Worm (Caenorhabditis elegans) whole organism, L4 larva: Measurements from ENCODE around the gene cyn-11.

Experiments
- Y48G9A.11 ChIP-seq: fragments of 200-800 bp; sonication (Bioruptor generic); IDR thresholded peaks from 2 replicates; pipeline ENCODE4 v1.3.6; 2022; ENCODE audit warnings: missing genetic modification reagents, missing genetic modification characterization, missing compliant biosample characterization
- ama-1 ChIP-seq: fragments of 150-350 bp; optimal IDR thresholded peaks from 2 replicates; lab custom pipeline; 2014; ENCODE audit warnings: inconsistent platforms, mixed read lengths
- arid-1 ChIP-seq: fragments of 200-800 bp; sonication (Bioruptor generic); conservative IDR thresholded peaks from 2 replicates; pipeline ENCODE4 v1.3.6; 2022; ENCODE audit warnings: missing genetic modification reagents, missing genetic modification characterization, missing compliant biosample characterization
- ceh-82 ChIP-seq: sonication (generic microtip); optimal IDR thresholded peaks from 2 replicates; lab custom pipeline; 2017; ENCODE audit warnings: missing biosample characterization, missing genetic modification characterization
- daf-16 ChIP-seq, 3 experiments: sonication (generic microtip); optimal IDR thresholded peaks; 2 replicates each; lab custom pipeline; 2016 to 2017; ENCODE audit warnings: missing genetic modification characterization in 3 of 3, missing genetic modification reagents in 3 of 3, mild to moderate bottlenecking in 2 of 3, missing compliant biosample characterization in 2 of 3, missing biosample characterization in 1 of 3, moderate library complexity in 1 of 3
- dmd-6 ChIP-seq: fragments of 200-800 bp; sonication (Bioruptor generic); IDR thresholded peaks from 2 replicates; pipeline ENCODE4 v1.3.6; 2022; ENCODE audit warnings: missing genetic modification reagents, missing genetic modification characterization, missing compliant biosample characterization
- duxl-1 ChIP-seq: sonication (generic microtip); optimal IDR thresholded peaks from 2 replicates; lab custom pipeline; 2016; ENCODE audit warnings: mild to moderate bottlenecking, missing genetic modification characterization, moderate library complexity, missing compliant biosample characterization; ENCODE audit not compliant: poor library complexity
- dve-1 ChIP-seq: sonication (generic microtip); optimal IDR thresholded peaks from 2 replicates; lab custom pipeline; 2017; ENCODE audit warnings: antibody characterized with exemption, mild to moderate bottlenecking, missing genetic modification characterization, missing compliant biosample characterization; ENCODE audit not compliant: insufficient read depth
- hlh-11 ChIP-seq: fragments of 200-800 bp; sonication (Bioruptor generic); optimal IDR thresholded peaks from 2 replicates; lab custom pipeline; 2018; ENCODE audit warnings: mild to moderate bottlenecking, missing genetic modification characterization, missing compliant biosample characterization
- hlh-30 ChIP-seq: sonication (generic microtip); optimal IDR thresholded peaks from 2 replicates; lab custom pipeline; 2017; ENCODE audit warnings: antibody characterized with exemption, mild to moderate bottlenecking, missing genetic modification characterization, missing compliant biosample characterization; ENCODE audit not compliant: insufficient read depth
- hmg-1.1 ChIP-seq: fragments of 200-800 bp; sonication (Bioruptor generic); IDR thresholded peaks from 2 replicates; pipeline ENCODE4 v1.3.6; 2022; ENCODE audit warnings: missing genetic modification reagents, missing genetic modification characterization, missing compliant biosample characterization
- lin-15B ChIP-seq: fragments of 150-350 bp; sonication (generic microtip); optimal IDR thresholded peaks from 3 replicates; lab custom pipeline; 2014; ENCODE audit warnings: missing biosample characterization, missing genetic modification characterization
- lin-29 ChIP-seq: fragments of 200-800 bp; sonication (Bioruptor generic); IDR thresholded peaks from 2 replicates; pipeline ENCODE4 v1.3.6; 2022; ENCODE audit warnings: missing genetic modification reagents, missing genetic modification characterization, missing compliant biosample characterization
- lin-38 ChIP-seq: fragments of 200-800 bp; sonication (Bioruptor generic); IDR thresholded peaks from 2 replicates; pipeline ENCODE4 v1.3.6; 2022; ENCODE audit warnings: missing genetic modification reagents, missing genetic modification characterization, missing compliant biosample characterization
- lir-3 ChIP-seq: sonication (generic microtip); optimal IDR thresholded peaks from 2 replicates; lab custom pipeline; 2016; ENCODE audit warnings: mild to moderate bottlenecking, missing genetic modification characterization, missing compliant biosample characterization
- madf-5 ChIP-seq, 2 experiments: fragments of 200-800 bp; sonication (Bioruptor generic); IDR thresholded peaks; 2 replicates each; pipeline ENCODE4 v1.3.6; 2022; ENCODE audit warnings: missing compliant biosample characterization in 2 of 2, missing genetic modification characterization in 2 of 2
- mdl-1 ChIP-seq, 2 experiments: fragments of 150-350 bp in 1 of 2; sonication (generic microtip) in 1 of 2; optimal IDR thresholded peaks; 2 replicates each; lab custom pipeline; 2014 to 2017; ENCODE audit warnings: missing biosample characterization in 2 of 2, missing genetic modification characterization in 2 of 2
- mdt-29 ChIP-seq: fragments of 200-800 bp; sonication (Bioruptor generic); IDR thresholded peaks from 2 replicates; pipeline ENCODE4 v1.3.6; 2022; ENCODE audit warnings: missing genetic modification reagents, missing genetic modification characterization, missing compliant biosample characterization
- mxl-2 ChIP-seq: fragments of 200-800 bp; sonication (Bioruptor generic); conservative IDR thresholded peaks from 2 replicates; pipeline ENCODE4 v1.3.6; 2022; ENCODE audit warnings: missing genetic modification reagents, missing genetic modification characterization, missing compliant biosample characterization
- mxl-3 ChIP-seq: fragments of 200-800 bp; sonication (Bioruptor generic); optimal IDR thresholded peaks from 2 replicates; lab custom pipeline; 2018; ENCODE audit warnings: mild to moderate bottlenecking, missing genetic modification characterization, missing compliant biosample characterization
- nhr-10 ChIP-seq: fragments of 150-350 bp; optimal IDR thresholded peaks from 2 replicates; lab custom pipeline; 2014; ENCODE audit warnings: missing biosample characterization, missing genetic modification characterization
- nhr-102 ChIP-seq: sonication (generic microtip); optimal IDR thresholded peaks from 2 replicates; lab custom pipeline; 2016; ENCODE audit warnings: mild to moderate bottlenecking, missing genetic modification characterization, moderate library complexity, missing compliant biosample characterization
- nhr-11 ChIP-seq: fragments of 150-350 bp; optimal IDR thresholded peaks from 2 replicates; lab custom pipeline; 2014; ENCODE audit warnings: missing biosample characterization, missing genetic modification characterization
- nhr-237 ChIP-seq: sonication (generic microtip); optimal IDR thresholded peaks from 2 replicates; lab custom pipeline; 2017; ENCODE audit warnings: missing biosample characterization, missing genetic modification characterization
- nhr-25 ChIP-seq: sonication (generic microtip); optimal IDR thresholded peaks from 2 replicates; lab custom pipeline; 2017; ENCODE audit warnings: missing genetic modification characterization, mild to moderate bottlenecking, missing compliant biosample characterization, antibody characterized with exemption, moderate library complexity, borderline replicate concordance; ENCODE audit not compliant: insufficient read depth
- nhr-28 ChIP-seq: fragments of 150-350 bp; optimal IDR thresholded peaks from 2 replicates; lab custom pipeline; 2014; ENCODE audit warnings: missing biosample characterization, missing genetic modification characterization
- nhr-48 ChIP-seq: sonication (generic microtip); optimal IDR thresholded peaks from 2 replicates; lab custom pipeline; 2016; ENCODE audit warnings: mild to moderate bottlenecking, missing genetic modification characterization, missing compliant biosample characterization
- nhr-77 ChIP-seq: fragments of 150-350 bp; optimal IDR thresholded peaks from 2 replicates; lab custom pipeline; 2014; ENCODE audit warnings: missing biosample characterization, missing genetic modification characterization
- php-3 ChIP-seq: fragments of 200-800 bp; sonication (Bioruptor generic); IDR thresholded peaks from 2 replicates; pipeline ENCODE4 v1.3.6; 2022; ENCODE audit warnings: missing genetic modification reagents, missing genetic modification characterization, missing compliant biosample characterization
- pqm-1 ChIP-seq: sonication (generic microtip); optimal IDR thresholded peaks from 2 replicates; lab custom pipeline; 2017; ENCODE audit warnings: missing biosample characterization, missing genetic modification characterization
- spr-1 ChIP-seq: sonication (generic microtip); optimal IDR thresholded peaks from 2 replicates; lab custom pipeline; 2016; ENCODE audit warnings: mild to moderate bottlenecking, missing genetic modification characterization, missing compliant biosample characterization
- tra-1 ChIP-seq: fragments of 200-800 bp; sonication (Bioruptor generic); IDR thresholded peaks from 2 replicates; pipeline ENCODE4 v1.3.6; 2022; ENCODE audit warnings: missing genetic modification reagents, missing genetic modification characterization, missing compliant biosample characterization
- zip-11 ChIP-seq: fragments of 200-800 bp; sonication (Bioruptor generic); IDR thresholded peaks from 2 replicates; pipeline ENCODE4 v1.3.6; 2022; ENCODE audit warnings: missing genetic modification characterization, missing compliant biosample characterization
- zip-2 ChIP-seq: fragments of 150-350 bp; optimal IDR thresholded peaks from 2 replicates; lab custom pipeline; 2014; ENCODE audit warnings: missing biosample characterization, missing genetic modification characterization
- ztf-7 ChIP-seq: fragments of 150-350 bp; optimal IDR thresholded peaks from 2 replicates; lab custom pipeline; 2014; ENCODE audit warnings: missing biosample characterization, missing genetic modification characterization

cyn-11 gene

ce11 chrII:8740326-8740949, 24.4 kb upstream of the cyn-11 start (continued):
- peak; percentile 62; the same call in 1 of the 2 replicates for TF ChIP-seq mdt-29 (GFP tag; lab: Robert Waterston, UW)

DNA sequence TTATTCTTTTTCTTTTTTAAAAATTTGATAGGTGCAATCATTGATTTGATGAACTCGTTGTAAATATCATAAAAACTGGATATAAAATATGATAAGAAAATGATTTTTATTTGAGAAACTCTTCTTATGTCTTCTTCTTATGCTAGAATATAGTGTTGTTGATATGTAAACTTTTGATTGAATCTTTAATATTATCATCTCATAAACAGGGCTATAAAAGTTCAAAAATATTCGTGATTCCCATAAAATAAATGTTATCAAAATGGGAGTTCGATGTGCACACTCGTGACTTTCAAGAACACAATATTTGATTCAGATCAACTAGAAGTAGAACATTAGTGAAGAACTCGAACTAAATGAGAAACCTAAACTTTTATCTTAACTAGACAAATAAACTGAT, 22.9 kb upstream of the cyn-11 start:
- TF ChIP-seq nhr-11 (no peak), tra-1 (no peak), ama-1 (lab: Kevin White, UChicago) (no peak), hlh-11 (tag; lab: Kevin White, UChicago) (peak; percentile 53), dmd-6 (GFP tag; lab: Robert Waterston, UW) (peak; percentile 57), mxl-3 (no peak), daf-16 (GFP tag; optimal IDR thresholded peaks at IDR 0.05; lab: Kevin White, UChicago) (no peak), daf-16 (tag; optimal IDR thresholded peaks at IDR 0.05; lab: Kevin White, UChicago) (peak; percentile 99), nhr-28 (peak; percentile 66), hlh-30 (tag; lab: Kevin White, UChicago) (peak; percentile 11), ztf-7 (tag; lab: Kevin White, UChicago) (no peak), nhr-102 (tag; lab: Kevin White, UChicago) (peak; percentile 22), zip-2 (tag; lab: Kevin White, UChicago) (no peak), nhr-10 (tag; lab: Kevin White, UChicago) (peak; percentile 23), php-3 (peak; percentile 98), nhr-48 (peak; percentile 64), pqm-1 (tag; lab: Kevin White, UChicago) (peak; percentile 25), dve-1 (tag; lab: Kevin White, UChicago) (peak; percentile 92), nhr-77 (tag; lab: Kevin White, UChicago) (peak; percentile 82), mdl-1 (tag; optimal IDR thresholded peaks at IDR 0.05; lab: Kevin White, UChicago) (peak in 1 of 2 experiments; percentile 34)

DNA sequence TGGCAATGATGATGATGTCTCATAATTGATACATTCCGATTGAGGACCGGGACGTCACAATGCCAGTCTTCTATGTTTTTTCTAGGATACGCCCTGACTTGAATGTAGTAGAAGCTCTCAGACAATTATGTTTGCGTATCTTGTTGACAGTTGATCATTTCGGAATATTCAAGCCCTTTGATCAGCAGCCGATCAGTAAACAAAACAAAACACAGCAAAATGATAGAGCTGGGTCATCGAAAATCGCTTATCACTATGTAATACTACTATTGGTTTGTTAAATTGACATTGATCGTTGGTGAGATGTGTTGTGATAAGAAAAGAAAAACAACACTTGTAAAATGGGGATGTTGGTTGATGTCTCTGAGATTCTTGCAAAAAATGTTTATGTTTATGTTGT, 22.2 kb upstream of the cyn-11 start:
- TF ChIP-seq duxl-1 (tag; lab: Kevin White, UChicago) (no peak), arid-1 (GFP tag; lab: Robert Waterston, UW) (no peak), zip-11 (GFP tag; lab: Robert Waterston, UW) (no peak), hlh-11 (tag; lab: Kevin White, UChicago) (peak; percentile 20), mxl-2 (GFP tag; lab: Robert Waterston, UW) (no peak), hlh-30 (tag; lab: Kevin White, UChicago) (no peak), dve-1 (tag; lab: Kevin White, UChicago) (peak; percentile 49), daf-16 (GFP tag; optimal IDR thresholded peaks at IDR 0.05; lab: Kevin White, UChicago) (no peak), daf-16 (tag; optimal IDR thresholded peaks at IDR 0.05; lab: Kevin White, UChicago) (peak; percentile 92), lin-38 (GFP tag; lab: Robert Waterston, UW) (no peak)

DNA sequence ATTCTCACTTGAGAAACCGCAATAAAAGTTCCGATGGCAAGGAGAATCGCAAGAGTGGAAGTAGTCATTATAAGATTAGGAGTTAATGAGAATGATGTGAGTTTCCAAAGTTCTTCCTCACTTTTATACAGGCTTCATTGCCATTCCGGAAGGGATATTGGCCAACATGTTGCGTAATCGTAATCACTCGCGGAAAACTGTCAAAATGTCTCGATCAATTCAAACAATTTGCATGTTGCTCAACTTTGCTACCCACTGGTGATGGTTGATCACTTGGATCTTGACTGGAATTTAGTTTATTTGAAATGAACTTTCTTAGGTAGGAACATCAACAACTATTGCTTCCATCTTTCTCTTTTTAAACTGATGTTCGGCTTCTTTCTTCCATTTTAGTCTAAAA, 21.4 kb upstream of the cyn-11 start, which contains the start of gene idpb-4:
idpb-4 (minus strand) TSS at position 101 of the 400 bp plus-strand sequence.
- TF ChIP-seq lin-15B (tag; lab: Kevin White, UChicago) (no peak), ceh-82 (tag; lab: Kevin White, UChicago) (no peak), daf-16 (GFP tag; optimal IDR thresholded peaks at IDR 0.05; lab: Kevin White, UChicago) (no peak), daf-16 (tag; optimal IDR thresholded peaks at IDR 0.05; lab: Kevin White, UChicago) (no peak), hmg-1.1 (no peak), lin-29 (GFP tag; lab: Robert Waterston, UW) (no peak), Y48G9A.11 (no peak), php-3 (no peak), nhr-25 (no peak), lir-3 (tag; lab: Kevin White, UChicago) (no peak), pqm-1 (tag; lab: Kevin White, UChicago) (no peak), spr-1 (no peak), mxl-3 (no peak), madf-5 (GFP tag; IDR thresholded peaks at IDR 0.05; lab: Robert Waterston, UW) (no peak), nhr-237 (tag; lab: Kevin White, UChicago) (no peak)
